Worm (Caenorhabditis elegans): ENCODE results near the gene fkh-4.

- TF ChIP-seq F13H6.1 (tag; optimal IDR thresholded peaks at IDR 0.05): no peak
- TF ChIP-seq tbx-2 (tag; optimal IDR thresholded peaks at IDR 0.05): no peak
Measured at ce11 chrX:13412307-13412706, 16.3 kb downstream of the fkh-4 start.

Data from whole organism, late embryonic.